Worm (Caenorhabditis elegans) whole organism, young adult: ENCODE data around the gene dct-1.

Experiments
- lag-1 ChIP-seq: fragments of 200-800 bp; sonication (Bioruptor generic); IDR thresholded peaks from 2 replicates; pipeline ENCODE4 v1.3.6; 2022; ENCODE audit warnings: missing genetic modification reagents, missing genetic modification characterization, missing compliant biosample characterization
- mes-4 ChIP-seq: sonication (generic microtip); optimal IDR thresholded peaks from 2 replicates; lab custom pipeline; 2016; ENCODE audit warnings: missing genotype, missing genetic modification characterization, missing compliant biosample characterization

DNA sequence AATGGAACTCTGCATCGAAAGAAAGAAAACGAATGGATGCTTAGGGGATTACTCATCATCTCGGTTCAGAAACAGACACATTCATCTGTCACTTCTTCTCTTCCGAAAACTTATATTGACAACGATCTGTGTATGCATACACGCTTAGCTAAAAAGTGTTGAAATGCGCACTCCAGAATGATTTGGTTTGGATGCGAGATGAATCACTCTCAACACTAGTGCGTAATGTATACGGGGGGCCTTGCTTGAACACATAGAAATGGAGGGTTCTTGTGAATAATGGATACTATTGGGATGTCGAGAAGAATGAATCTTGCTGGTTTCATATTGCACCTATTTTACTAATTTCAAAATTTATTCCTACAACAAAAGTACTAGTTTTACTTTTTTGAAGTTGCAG lies 9.9 kb downstream of the dct-1 start:
- no peak for TF ChIP-seq mes-4
- no peak for TF ChIP-seq lag-1
